In genomic region chr2L:18141471-18142345, dm6 we compare ENCODE assay signal across 1 fruit fly cellular context.
TF ChIP-seq lines count a peak whose summit lies in the region.

No protein-coding gene starts in this region.

TF ChIP-seq in whole organism, embryonic, 481 proteins besides CTCF, POLR2A, EP300 and RAD21 (continued from another document and continues in another):
- TF ChIP-seq YL-1 (GFP tag; optimal IDR thresholded peaks at IDR 0.05; lab: Kevin White, UChicago): no peak
- TF ChIP-seq CG10462 (GFP tag; optimal IDR thresholded peaks at IDR 0.05; lab: Kevin White, UChicago): peak; percentile 49
- TF ChIP-seq CG1792 (GFP tag; optimal IDR thresholded peaks at IDR 0.05; lab: Kevin White, UChicago): no peak
- TF ChIP-seq unpg (GFP tag; optimal IDR thresholded peaks at IDR 0.05; lab: Kevin White, UChicago): peak; percentile 70
- TF ChIP-seq ato (GFP tag; IDR thresholded peaks at IDR 0.05; lab: Robert Waterston, UW; ENCODE audit: partially characterized antibody): no peak
- TF ChIP-seq NK7.1 (GFP tag; optimal IDR thresholded peaks at IDR 0.05; lab: Kevin White, UChicago): no peak
- TF ChIP-seq CG10959 (GFP tag; IDR thresholded peaks at IDR 0.05; lab: Robert Waterston, UW): no peak
- no peak for TF ChIP-seq CG1832 (GFP tag; optimal IDR thresholded peaks at IDR 0.05; lab: Kevin White, UChicago)
- TF ChIP-seq pnt (GFP tag; optimal IDR thresholded peaks at IDR 0.05; lab: Kevin White, UChicago): peak; percentile 16
- peak; percentile 0 for TF ChIP-seq grn (GFP tag; optimal IDR thresholded peaks at IDR 0.05; lab: Kevin White, UChicago)
- TF ChIP-seq CG11247 (GFP tag; IDR thresholded peaks at IDR 0.05; lab: Robert Waterston, UW): peak; percentile 28; the same call in 1 of the 2 replicates
- peak; percentile 93 for TF ChIP-seq Deaf1 (tag; optimal IDR thresholded peaks at IDR 0.05; lab: Kevin White, UChicago)
- peak; percentile 64 for TF ChIP-seq CG8388 (GFP tag; optimal IDR thresholded peaks at IDR 0.05; lab: Kevin White, UChicago)
- TF ChIP-seq shn (GFP tag; optimal IDR thresholded peaks at IDR 0.05; lab: Kevin White, UChicago): no peak
- TF ChIP-seq TFAM (GFP tag; optimal IDR thresholded peaks at IDR 0.05; lab: Kevin White, UChicago): no peak
- TF ChIP-seq fd102C (GFP tag; optimal IDR thresholded peaks at IDR 0.05; lab: Kevin White, UChicago): no peak
- TF ChIP-seq Neu2 (GFP tag; optimal IDR thresholded peaks at IDR 0.05; lab: Kevin White, UChicago; ENCODE audit: borderline replicate concordance): no peak
- TF ChIP-seq cg (GFP tag; optimal IDR thresholded peaks at IDR 0.05; lab: Kevin White, UChicago): peak; percentile 32
- TF ChIP-seq gsb-n (tag; optimal IDR thresholded peaks at IDR 0.05; lab: Kevin White, UChicago): peak; percentile 36
- no peak for TF ChIP-seq zen2 (GFP tag; IDR thresholded peaks at IDR 0.05; lab: Robert Waterston, UW; ENCODE audit: partially characterized antibody)
- peak; percentile 56 for TF ChIP-seq CG1603 (tag; optimal IDR thresholded peaks at IDR 0.05; lab: Kevin White, UChicago)
- peak; percentile 54 for TF ChIP-seq CG17328 (GFP tag; IDR thresholded peaks at IDR 0.05; lab: Robert Waterston, UW)
- 0 out of 2 replicates have a peak, but pooled peaks have one; percentile 27 for TF ChIP-seq danr (GFP tag; IDR thresholded peaks at IDR 0.05; lab: Robert Waterston, UW)
- TF ChIP-seq Doc2 (GFP tag; IDR thresholded peaks at IDR 0.05; lab: Robert Waterston, UW): no peak
- TF ChIP-seq Opbp (GFP tag; IDR thresholded peaks at IDR 0.05; lab: Robert Waterston, UW; ENCODE audit: partially characterized antibody): no peak
- no peak for TF ChIP-seq Dref (GFP tag; IDR thresholded peaks at IDR 0.05; lab: Robert Waterston, UW)
- no peak for TF ChIP-seq CG14667 (GFP tag; IDR thresholded peaks at IDR 0.05; lab: Robert Waterston, UW)
- peak; percentile 63 for TF ChIP-seq gro (GFP tag; optimal IDR thresholded peaks at IDR 0.05; lab: Kevin White, UChicago)
- peak; percentile 25 for TF ChIP-seq schlank (tag; optimal IDR thresholded peaks at IDR 0.05; lab: Kevin White, UChicago)
- TF ChIP-seq vfl (GFP tag; optimal IDR thresholded peaks at IDR 0.05; lab: Kevin White, UChicago): peak; percentile 48
- TF ChIP-seq CG31388 (GFP tag; optimal IDR thresholded peaks at IDR 0.05; lab: Kevin White, UChicago): no peak
- TF ChIP-seq Med (GFP tag; lab: Kevin White, UChicago): peak; percentile 84
- no peak for TF ChIP-seq dimm (GFP tag; IDR thresholded peaks at IDR 0.05; lab: Robert Waterston, UW)
- TF ChIP-seq Poxn (GFP tag; IDR thresholded peaks at IDR 0.05; lab: Robert Waterston, UW): no peak
- no peak for TF ChIP-seq Side (GFP tag; optimal IDR thresholded peaks at IDR 0.05; lab: Kevin White, UChicago)
- TF ChIP-seq Adf1 (GFP tag; IDR thresholded peaks at IDR 0.05; lab: Robert Waterston, UW): peak; percentile 95
- no peak; the same call in 1 of the 2 replicates for TF ChIP-seq amos (GFP tag; IDR thresholded peaks at IDR 0.05; lab: Robert Waterston, UW; ENCODE audit: partially characterized antibody)
- TF ChIP-seq crol (GFP tag; IDR thresholded peaks at IDR 0.05; lab: Robert Waterston, UW): no peak
- peak; percentile 68 for TF ChIP-seq CG3281 (GFP tag; optimal IDR thresholded peaks at IDR 0.05; lab: Kevin White, UChicago)
- peak; percentile 54 for TF ChIP-seq CG14710 (tag; optimal IDR thresholded peaks at IDR 0.05; lab: Kevin White, UChicago)
- TF ChIP-seq salm (tag; optimal IDR thresholded peaks at IDR 0.05; lab: Kevin White, UChicago): no peak
- TF ChIP-seq unc-4 (GFP tag; IDR thresholded peaks at IDR 0.05; lab: Robert Waterston, UW; ENCODE audit: partially characterized antibody): no peak
- no peak for TF ChIP-seq trem (tag; optimal IDR thresholded peaks at IDR 0.05; lab: Kevin White, UChicago)
- TF ChIP-seq cad (GFP tag; optimal IDR thresholded peaks at IDR 0.05; lab: Kevin White, UChicago): no peak
- peak; percentile 68 for TF ChIP-seq CG12769 (tag; optimal IDR thresholded peaks at IDR 0.05; lab: Kevin White, UChicago)
- TF ChIP-seq CG10431 (GFP tag; optimal IDR thresholded peaks at IDR 0.05; lab: Kevin White, UChicago): no peak
- no peak for TF ChIP-seq MTF-1 (GFP tag; optimal IDR thresholded peaks at IDR 0.05; lab: Kevin White, UChicago; ENCODE audit: borderline replicate concordance)
- TF ChIP-seq CG13424 (tag; optimal IDR thresholded peaks at IDR 0.05; lab: Kevin White, UChicago): peak; percentile 69
- peak; percentile 3 for TF ChIP-seq Antp (GFP tag; optimal IDR thresholded peaks at IDR 0.05; lab: Kevin White, UChicago)
- TF ChIP-seq gcm2 (GFP tag; optimal IDR thresholded peaks at IDR 0.05; lab: Kevin White, UChicago): peak; percentile 42
- no peak for TF ChIP-seq Abd-B (GFP tag; optimal IDR thresholded peaks at IDR 0.05; lab: Kevin White, UChicago)
- no peak for TF ChIP-seq CG17612 (GFP tag; IDR thresholded peaks at IDR 0.05; lab: Robert Waterston, UW)
- TF ChIP-seq Scr (GFP tag; IDR thresholded peaks at IDR 0.05; lab: Robert Waterston, UW; ENCODE audit: partially characterized antibody): 0 out of 2 replicates have a peak, but pooled peaks have one; percentile 30
- no peak for TF ChIP-seq CG8765 (GFP tag; IDR thresholded peaks at IDR 0.05; lab: Robert Waterston, UW)
- peak; percentile 47 for TF ChIP-seq E2f1 (GFP tag; IDR thresholded peaks at IDR 0.05; lab: Robert Waterston, UW)
- TF ChIP-seq Ptx1 (GFP tag; IDR thresholded peaks at IDR 0.05; lab: Robert Waterston, UW): peak; percentile 38; the same call in 1 of the 2 replicates
- no peak for TF ChIP-seq CG9609 (GFP tag; optimal IDR thresholded peaks at IDR 0.05; lab: Kevin White, UChicago)
- peak; percentile 49 for TF ChIP-seq caup (GFP tag; optimal IDR thresholded peaks at IDR 0.05; lab: Kevin White, UChicago; ENCODE audit: severe bottlenecking)
- TF ChIP-seq zfh2 (GFP tag; optimal IDR thresholded peaks at IDR 0.05; lab: Kevin White, UChicago): peak; percentile 52
- no peak for TF ChIP-seq CG7271 (tag; optimal IDR thresholded peaks at IDR 0.05; lab: Kevin White, UChicago)
- TF ChIP-seq D19B (GFP tag; optimal IDR thresholded peaks at IDR 0.05; lab: Kevin White, UChicago): peak; percentile 38
- peak; percentile 26 for TF ChIP-seq CG16815 (GFP tag; optimal IDR thresholded peaks at IDR 0.05; lab: Kevin White, UChicago)
- TF ChIP-seq nom (GFP tag; optimal IDR thresholded peaks at IDR 0.05; lab: Kevin White, UChicago): peak; percentile 71
- peak; percentile 58 for TF ChIP-seq CG6765 (GFP tag; optimal IDR thresholded peaks at IDR 0.05; lab: Kevin White, UChicago)
- no peak for TF ChIP-seq Max (GFP tag; optimal IDR thresholded peaks at IDR 0.05; lab: Kevin White, UChicago)
- TF ChIP-seq tll (GFP tag; optimal IDR thresholded peaks at IDR 0.05; lab: Kevin White, UChicago): no peak
- peak; percentile 14 for TF ChIP-seq crc (GFP tag; optimal IDR thresholded peaks at IDR 0.05; lab: Kevin White, UChicago)
- TF ChIP-seq CG6791 (GFP tag; IDR thresholded peaks at IDR 0.05; lab: Robert Waterston, UW; ENCODE audit: partially characterized antibody): no peak
- TF ChIP-seq gem (tag; optimal IDR thresholded peaks at IDR 0.05; lab: Kevin White, UChicago): peak; percentile 77
- TF ChIP-seq dpn (GFP tag; optimal IDR thresholded peaks at IDR 0.05; lab: Kevin White, UChicago): peak; percentile 68 to 79
- TF ChIP-seq Oaz (GFP tag; IDR thresholded peaks at IDR 0.05; lab: Robert Waterston, UW): 0 out of 2 replicates have a peak, but pooled peaks have one; percentile 14
- TF ChIP-seq CG10543 (GFP tag; optimal IDR thresholded peaks at IDR 0.05; lab: Kevin White, UChicago): peak; percentile 68
- peak; percentile 40; the same call in 1 of the 2 replicates for TF ChIP-seq CG31224 (GFP tag; IDR thresholded peaks at IDR 0.05; lab: Robert Waterston, UW)
- TF ChIP-seq Fer1 (GFP tag; optimal IDR thresholded peaks at IDR 0.05; lab: Kevin White, UChicago): peak; percentile 70
- peak; percentile 4 for TF ChIP-seq maf-S (GFP tag; optimal IDR thresholded peaks at IDR 0.05; lab: Kevin White, UChicago)
- TF ChIP-seq nerfin-2 (GFP tag; IDR thresholded peaks at IDR 0.05; lab: Robert Waterston, UW; ENCODE audit: partially characterized antibody): 0 out of 2 replicates have a peak, but pooled peaks have one; percentile 28
- peak; percentile 60; the same call in 1 of the 2 replicates for TF ChIP-seq CG32772 (GFP tag; IDR thresholded peaks at IDR 0.05; lab: Robert Waterston, UW)
- peak; percentile 73 for TF ChIP-seq CG12391 (tag; optimal IDR thresholded peaks at IDR 0.05; lab: Kevin White, UChicago)
- no peak for TF ChIP-seq Sry-β (GFP tag; optimal IDR thresholded peaks at IDR 0.05; lab: Kevin White, UChicago)
- peak; percentile 18 for TF ChIP-seq Sry-δ (GFP tag; optimal IDR thresholded peaks at IDR 0.05; lab: Kevin White, UChicago)
- peak; percentile 70 for TF ChIP-seq ind (GFP tag; optimal IDR thresholded peaks at IDR 0.05; lab: Kevin White, UChicago)
- peak; percentile 29; the same call in 1 of the 2 replicates for TF ChIP-seq klu (GFP tag; IDR thresholded peaks at IDR 0.05; lab: Robert Waterston, UW)
- TF ChIP-seq Sox100B (GFP tag; optimal IDR thresholded peaks at IDR 0.05; lab: Kevin White, UChicago): peak; percentile 78
- peak; percentile 67 for TF ChIP-seq Bteb2 (GFP tag; optimal IDR thresholded peaks at IDR 0.05; lab: Kevin White, UChicago)
- TF ChIP-seq CG30403 (GFP tag; optimal IDR thresholded peaks at IDR 0.05; lab: Kevin White, UChicago): peak; percentile 76
- TF ChIP-seq Jarid2 (GFP tag; optimal IDR thresholded peaks at IDR 0.05; lab: Kevin White, UChicago): peak; percentile 72
- peak; percentile 56 for TF ChIP-seq CG12071 (GFP tag; optimal IDR thresholded peaks at IDR 0.05; lab: Kevin White, UChicago)
- TF ChIP-seq dmrt11E (tag; optimal IDR thresholded peaks at IDR 0.05; lab: Kevin White, UChicago): no peak
- TF ChIP-seq CG32532 (GFP tag; IDR thresholded peaks at IDR 0.05; lab: Robert Waterston, UW): peak; percentile 77
- TF ChIP-seq ewg (GFP tag; optimal IDR thresholded peaks at IDR 0.05; lab: Kevin White, UChicago): peak; percentile 50
- TF ChIP-seq CG5180 (GFP tag; optimal IDR thresholded peaks at IDR 0.05; lab: Kevin White, UChicago): peak; percentile 74
- no peak for TF ChIP-seq inv (GFP tag; IDR thresholded peaks at IDR 0.05; lab: Robert Waterston, UW; ENCODE audit: partially characterized antibody)
- TF ChIP-seq dm (GFP tag; optimal IDR thresholded peaks at IDR 0.05; lab: Kevin White, UChicago): peak; percentile 41
- peak; percentile 65 for TF ChIP-seq NfI (GFP tag; optimal IDR thresholded peaks at IDR 0.05; lab: Kevin White, UChicago)
- peak; percentile 65 for TF ChIP-seq tin (GFP tag; optimal IDR thresholded peaks at IDR 0.05; lab: Kevin White, UChicago)
- peak; percentile 64 for TF ChIP-seq so (GFP tag; IDR thresholded peaks at IDR 0.05; lab: Robert Waterston, UW)
- no peak for TF ChIP-seq lov (optimal IDR thresholded peaks at IDR 0.05; lab: Kevin White, UChicago)
- TF ChIP-seq lov (GFP tag; IDR thresholded peaks at IDR 0.05; lab: Robert Waterston, UW): 0 out of 3 replicates have a peak, but pooled peaks have one; percentile 26
- no peak for TF ChIP-seq rib (GFP tag; IDR thresholded peaks at IDR 0.05; lab: Robert Waterston, UW)
- peak; percentile 50 for TF ChIP-seq CG18011 (GFP tag; optimal IDR thresholded peaks at IDR 0.05; lab: Kevin White, UChicago)
- no peak for TF ChIP-seq sima (GFP tag; optimal IDR thresholded peaks at IDR 0.05; lab: Kevin White, UChicago)
- TF ChIP-seq Hey (tag; optimal IDR thresholded peaks at IDR 0.05; lab: Kevin White, UChicago): peak; percentile 9
- TF ChIP-seq crp (GFP tag; optimal IDR thresholded peaks at IDR 0.05; lab: Kevin White, UChicago): peak in 1 of 2 experiments; percentile 21
- peak; percentile 52 for TF ChIP-seq pho (GFP tag; optimal IDR thresholded peaks at IDR 0.05; lab: Kevin White, UChicago)
- TF ChIP-seq CG6254 (GFP tag; optimal IDR thresholded peaks at IDR 0.05; lab: Kevin White, UChicago): peak; percentile 45
- no peak for TF ChIP-seq btn (GFP tag; optimal IDR thresholded peaks at IDR 0.05; lab: Kevin White, UChicago)
- no peak; the same call in 1 of the 2 replicates for TF ChIP-seq Ada2b (GFP tag; IDR thresholded peaks at IDR 0.05; lab: Robert Waterston, UW)
- no peak for TF ChIP-seq Tbp (GFP tag; optimal IDR thresholded peaks at IDR 0.05; lab: Kevin White, UChicago)
- no peak; the same call in 1 of the 2 replicates for TF ChIP-seq esg (GFP tag; conservative IDR thresholded peaks at IDR 0.05; lab: Robert Waterston, UW)
- no peak for TF ChIP-seq CG4328 (GFP tag; optimal IDR thresholded peaks at IDR 0.05; lab: Kevin White, UChicago)
- TF ChIP-seq gfzf (GFP tag; optimal IDR thresholded peaks at IDR 0.05; lab: Kevin White, UChicago): no peak
- no peak for TF ChIP-seq pum (GFP tag; optimal IDR thresholded peaks at IDR 0.05; lab: Kevin White, UChicago)
- peak; percentile 33 for TF ChIP-seq CG7987 (GFP tag; optimal IDR thresholded peaks at IDR 0.05; lab: Kevin White, UChicago)
- peak; percentile 72 for TF ChIP-seq lilli (GFP tag; optimal IDR thresholded peaks at IDR 0.05; lab: Kevin White, UChicago)
- TF ChIP-seq nau (GFP tag; optimal IDR thresholded peaks at IDR 0.05; lab: Kevin White, UChicago): peak; percentile 73
- peak; percentile 58; the same call in 2 of the 3 replicates for TF ChIP-seq B-H1 (GFP tag; IDR thresholded peaks at IDR 0.05; lab: Robert Waterston, UW)
- TF ChIP-seq Atf3 (GFP tag; optimal IDR thresholded peaks at IDR 0.05; lab: Kevin White, UChicago): no peak
- 0 out of 2 replicates have a peak, but pooled peaks have one; percentile 10 for TF ChIP-seq ara (GFP tag; IDR thresholded peaks at IDR 0.05; lab: Robert Waterston, UW)
- peak in 1 of 2 experiments; percentile 78 for TF ChIP-seq Hr51 (GFP tag; optimal IDR thresholded peaks at IDR 0.05; lab: Kevin White, UChicago)
- no peak for TF ChIP-seq ash1 (GFP tag; optimal IDR thresholded peaks at IDR 0.05; lab: Kevin White, UChicago)
- TF ChIP-seq Atf-2 (GFP tag; optimal IDR thresholded peaks at IDR 0.05; lab: Kevin White, UChicago): peak; percentile 9
- TF ChIP-seq vnd (GFP tag; IDR thresholded peaks at IDR 0.05; lab: Robert Waterston, UW; ENCODE audit: partially characterized antibody): no peak
- no peak for TF ChIP-seq Dll (GFP tag; IDR thresholded peaks at IDR 0.05; lab: Robert Waterston, UW; ENCODE audit: partially characterized antibody)
- peak; percentile 68 for TF ChIP-seq CG2712 (tag; optimal IDR thresholded peaks at IDR 0.05; lab: Kevin White, UChicago)
- TF ChIP-seq CG7745 (tag; optimal IDR thresholded peaks at IDR 0.05; lab: Kevin White, UChicago): no peak
- no peak for TF ChIP-seq ERR (GFP tag; optimal IDR thresholded peaks at IDR 0.05; lab: Kevin White, UChicago)
- TF ChIP-seq CG1529 (GFP tag; optimal IDR thresholded peaks at IDR 0.05; lab: Kevin White, UChicago): peak; percentile 57
- TF ChIP-seq sens-2 (GFP tag; IDR thresholded peaks at IDR 0.05; lab: Robert Waterston, UW): no peak
- TF ChIP-seq CG34422 (GFP tag; IDR thresholded peaks at IDR 0.05; lab: Robert Waterston, UW): peak; percentile 38; the same call in 2 of the 3 replicates
